Fruit fly (Drosophila melanogaster) whole organism, embryonic: ENCODE data around the gene Drsl4.
A peak's percentile ranks its signal among the peaks of the same experiment; 100 is the strongest.

ENCODE experiments used
- Atf3 ChIP-seq: fragments of 200-800 bp; sonication (Bioruptor generic); optimal IDR thresholded peaks from 3 replicates; lab custom pipeline; 2016; ENCODE audit warnings: missing biosample characterization, missing genetic modification characterization
- Atf6 ChIP-seq: fragments of 200-800 bp; sonication (Bioruptor generic); IDR thresholded peaks from 2 replicates; pipeline ENCODE4 v1.3.6; 2022; ENCODE audit warnings: missing biosample characterization, missing genetic modification characterization
- B-H2 ChIP-seq: fragments of 200-800 bp; sonication (Bioruptor generic); optimal IDR thresholded peaks from 2 replicates; lab custom pipeline; 2018; ENCODE audit warnings: missing biosample characterization, mild to moderate bottlenecking, missing genetic modification characterization
- CG12299 ChIP-seq: fragments of 200-800 bp; sonication (Bioruptor generic); optimal IDR thresholded peaks from 2 replicates; lab custom pipeline; 2018; ENCODE audit warnings: missing biosample characterization, mild to moderate bottlenecking, missing genetic modification characterization
- CG1233 ChIP-seq: fragments of 200-800 bp; sonication (Bioruptor generic); optimal IDR thresholded peaks from 4 replicates; lab custom pipeline; 2018; ENCODE audit warnings: missing biosample characterization, mild to moderate bottlenecking, missing genetic modification characterization
- CG13123 ChIP-seq: fragments of 200-800 bp; sonication (Bioruptor generic); optimal IDR thresholded peaks from 2 replicates; lab custom pipeline; 2016; ENCODE audit warnings: missing biosample characterization, missing genetic modification characterization
- CG15601 ChIP-seq: fragments of 200-800 bp; sonication (Bioruptor generic); optimal IDR thresholded peaks from 3 replicates; lab custom pipeline; 2019; ENCODE audit warnings: missing biosample characterization, mild to moderate bottlenecking, missing genetic modification characterization, moderate library complexity
- CG1792 ChIP-seq: fragments of 200-800 bp; sonication (Bioruptor generic); optimal IDR thresholded peaks from 2 replicates; lab custom pipeline; 2016; ENCODE audit warnings: missing biosample characterization, missing genetic modification characterization
- CG30020 ChIP-seq: fragments of 200-800 bp; optimal IDR thresholded peaks from 2 replicates; lab custom pipeline; 2019; ENCODE audit warnings: missing biosample characterization, mild to moderate bottlenecking, missing genetic modification characterization, moderate library complexity
- CG6683 ChIP-seq: fragments of 200-800 bp; sonication (Bioruptor generic); optimal IDR thresholded peaks from 2 replicates; lab custom pipeline; 2017; ENCODE audit warnings: missing biosample characterization, mild to moderate bottlenecking, missing genetic modification characterization, missing genetic modification reagents
- CG8089 ChIP-seq: fragments of 200-800 bp; sonication (Bioruptor generic); optimal IDR thresholded peaks from 3 replicates; lab custom pipeline; 2016; ENCODE audit warnings: missing biosample characterization, missing genetic modification characterization
- CG8290 ChIP-seq, 3 experiments: fragments of 200-800 bp; sonication (Bioruptor generic); optimal IDR thresholded peaks; 2 replicates each; lab custom pipeline; 2016 to 2019; ENCODE audit warnings: missing biosample characterization in 3 of 3, missing genetic modification characterization in 3 of 3, mild to moderate bottlenecking in 2 of 3, moderate library complexity in 1 of 3
- CG8478 ChIP-seq: fragments of >200 bp; optimal IDR thresholded peaks from 2 replicates; lab custom pipeline; 2018
- CG8924 ChIP-seq: fragments of 200-800 bp; optimal IDR thresholded peaks from 3 replicates; lab custom pipeline; 2019; ENCODE audit warnings: missing biosample characterization, mild to moderate bottlenecking, missing genetic modification characterization, moderate library complexity
- CG9727 ChIP-seq: fragments of 200-800 bp; sonication (Bioruptor generic); optimal IDR thresholded peaks from 3 replicates; lab custom pipeline; 2017; ENCODE audit warnings: missing biosample characterization, mild to moderate bottlenecking, missing genetic modification characterization
- Camta ChIP-seq: fragments of 200-800 bp; sonication (Bioruptor generic); optimal IDR thresholded peaks from 2 replicates; lab custom pipeline; 2016; ENCODE audit warnings: missing biosample characterization, missing genetic modification characterization
- CrebB ChIP-seq: fragments of 200-800 bp; sonication (Bioruptor generic); optimal IDR thresholded peaks from 3 replicates; lab custom pipeline; 2018; ENCODE audit warnings: missing biosample characterization, mild to moderate bottlenecking, missing genetic modification characterization
- Dad ChIP-seq: fragments of 200-800 bp; sonication (Bioruptor generic); optimal IDR thresholded peaks from 3 replicates; lab custom pipeline; 2016; ENCODE audit warnings: missing biosample characterization, missing genetic modification characterization
- Dek ChIP-seq: fragments of 200-800 bp; sonication (Bioruptor generic); optimal IDR thresholded peaks from 3 replicates; lab custom pipeline; 2019; ENCODE audit warnings: missing biosample characterization, mild to moderate bottlenecking, missing genetic modification characterization, moderate library complexity
- Dip2 ChIP-seq: fragments of 200-800 bp; sonication (Bioruptor generic); IDR thresholded peaks from 2 replicates; pipeline ENCODE4 v1.3.6; 2022; ENCODE audit warnings: missing biosample characterization, missing genetic modification characterization
- ERR ChIP-seq: fragments of 200-800 bp; sonication (Bioruptor generic); optimal IDR thresholded peaks from 2 replicates; lab custom pipeline; 2016; ENCODE audit warnings: missing biosample characterization, missing genetic modification characterization
- Ets97D ChIP-seq: fragments of 200-800 bp; sonication (Bioruptor generic); optimal IDR thresholded peaks from 3 replicates; lab custom pipeline; 2016; ENCODE audit warnings: missing biosample characterization, missing genetic modification characterization
- Hand ChIP-seq: fragments of 200-800 bp; sonication (Bioruptor generic); optimal IDR thresholded peaks from 2 replicates; lab custom pipeline; 2017; ENCODE audit warnings: mild to moderate bottlenecking, missing biosample characterization, missing genetic modification reagents, missing genetic modification characterization
- Hr39 ChIP-seq: fragments of >200 bp; optimal IDR thresholded peaks from 2 replicates; lab custom pipeline; 2017
- MTF-1 ChIP-seq: fragments of 200-800 bp; sonication (Bioruptor generic); optimal IDR thresholded peaks from 2 replicates; lab custom pipeline; 2018; ENCODE audit warnings: missing biosample characterization, mild to moderate bottlenecking, missing genetic modification characterization, borderline replicate concordance
- Myb ChIP-seq: fragments of 200-800 bp; sonication (Bioruptor generic); optimal IDR thresholded peaks from 2 replicates; lab custom pipeline; 2016; ENCODE audit warnings: missing biosample characterization, missing genetic modification characterization
- NfI ChIP-seq: fragments of 200-800 bp; sonication (Bioruptor generic); optimal IDR thresholded peaks from 3 replicates; lab custom pipeline; 2018; ENCODE audit warnings: missing biosample characterization, mild to moderate bottlenecking, missing genetic modification characterization, moderate library complexity
- Optix ChIP-seq: fragments of 200-800 bp; sonication (Bioruptor generic); IDR thresholded peaks from 3 replicates; pipeline ENCODE4 v1.3.6; 2022; ENCODE audit warnings: missing biosample characterization, missing genetic modification characterization
- Rfx ChIP-seq: fragments of 200-800 bp; sonication (Bioruptor generic); IDR thresholded peaks from 2 replicates; pipeline ENCODE4 v1.3.6; 2022; ENCODE audit warnings: missing biosample characterization, missing genetic modification characterization
- Rx ChIP-seq: fragments of 200-800 bp; sonication (Bioruptor generic); IDR thresholded peaks from 2 replicates; pipeline ENCODE4 v1.3.6; 2022; ENCODE audit warnings: missing biosample characterization, missing genetic modification characterization
- Scr ChIP-seq: fragments of 200-800 bp; sonication (Bioruptor generic); IDR thresholded peaks from 2 replicates; pipeline ENCODE4 v1.3.6; 2022; ENCODE audit warnings: missing biosample characterization, missing genetic modification characterization; ENCODE audit not compliant: partially characterized antibody
- Sox102F ChIP-seq: fragments of 200-800 bp; sonication (Bioruptor generic); optimal IDR thresholded peaks from 2 replicates; lab custom pipeline; 2018; ENCODE audit warnings: missing biosample characterization, mild to moderate bottlenecking, missing genetic modification characterization, moderate library complexity
- Ssrp ChIP-seq: fragments of 200-800 bp; sonication (Bioruptor generic); optimal IDR thresholded peaks from 2 replicates; lab custom pipeline; 2018; ENCODE audit warnings: missing biosample characterization, mild to moderate bottlenecking, missing genetic modification characterization, moderate library complexity
- aop ChIP-seq: fragments of 200-800 bp; sonication (Bioruptor generic); IDR thresholded peaks from 2 replicates; pipeline ENCODE4 v1.3.6; 2022; ENCODE audit warnings: missing biosample characterization, missing genetic modification characterization
- bcd ChIP-seq: fragments of 200-800 bp; sonication (Bioruptor generic); optimal IDR thresholded peaks from 2 replicates; lab custom pipeline; 2017; ENCODE audit warnings: missing biosample characterization, mild to moderate bottlenecking, missing genetic modification characterization
- bigmax ChIP-seq: fragments of 200-800 bp; sonication (Bioruptor generic); optimal IDR thresholded peaks from 2 replicates; lab custom pipeline; 2018; ENCODE audit warnings: missing biosample characterization, mild to moderate bottlenecking, missing genetic modification characterization
- bowl ChIP-seq: fragments of 200-800 bp; sonication (Bioruptor generic); IDR thresholded peaks from 2 replicates; pipeline ENCODE4 v1.3.6; 2022; ENCODE audit warnings: missing biosample characterization, missing genetic modification characterization
- cg ChIP-seq: fragments of 200-800 bp; sonication (Bioruptor generic); optimal IDR thresholded peaks from 3 replicates; lab custom pipeline; 2019; ENCODE audit warnings: missing biosample characterization, mild to moderate bottlenecking, missing genetic modification characterization, moderate library complexity
- crp ChIP-seq, 2 experiments: fragments of 200-800 bp; sonication (Bioruptor generic); optimal IDR thresholded peaks; 2 replicates in 1 of 2; 3 replicates in 1 of 2; lab custom pipeline; 2017; ENCODE audit warnings: missing biosample characterization in 2 of 2, missing genetic modification characterization in 2 of 2, mild to moderate bottlenecking in 1 of 2, moderate library complexity in 1 of 2
- fu2 ChIP-seq: fragments of 200-800 bp; sonication (Bioruptor generic); optimal IDR thresholded peaks from 2 replicates; lab custom pipeline; 2016; ENCODE audit warnings: missing biosample characterization, missing genetic modification characterization
- gfzf ChIP-seq: fragments of 200-800 bp; sonication (Bioruptor generic); optimal IDR thresholded peaks from 2 replicates; lab custom pipeline; 2016; ENCODE audit warnings: missing biosample characterization, mild to moderate bottlenecking, missing genetic modification characterization, moderate library complexity
- lilli ChIP-seq: fragments of 200-800 bp; sonication (Bioruptor generic); optimal IDR thresholded peaks from 3 replicates; lab custom pipeline; 2016; ENCODE audit warnings: missing biosample characterization, missing genetic modification characterization
- nerfin-2 ChIP-seq: fragments of 200-800 bp; sonication (Bioruptor generic); IDR thresholded peaks from 2 replicates; pipeline ENCODE4 v1.3.6; 2022; ENCODE audit warnings: missing biosample characterization, missing genetic modification characterization; ENCODE audit not compliant: partially characterized antibody
- nmo ChIP-seq: fragments of 200-800 bp; sonication (Bioruptor generic); optimal IDR thresholded peaks from 2 replicates; lab custom pipeline; 2018; ENCODE audit warnings: missing biosample characterization, mild to moderate bottlenecking, missing genetic modification characterization, moderate library complexity
- onecut ChIP-seq: fragments of 200-800 bp; sonication (Bioruptor generic); IDR thresholded peaks from 2 replicates; pipeline ENCODE4 v1.3.6; 2022; ENCODE audit warnings: missing biosample characterization, missing genetic modification characterization
- pum ChIP-seq: fragments of 200-800 bp; sonication (Bioruptor generic); optimal IDR thresholded peaks from 2 replicates; lab custom pipeline; 2016; ENCODE audit warnings: missing biosample characterization, missing genetic modification characterization
- sob ChIP-seq: fragments of 200-800 bp; sonication (Bioruptor generic); IDR thresholded peaks from 2 replicates; pipeline ENCODE4 v1.3.6; 2022; ENCODE audit warnings: missing biosample characterization, missing genetic modification characterization
- trh ChIP-seq: fragments of 200-800 bp; sonication (Bioruptor generic); optimal IDR thresholded peaks from 2 replicates; lab custom pipeline; 2016; ENCODE audit warnings: missing biosample characterization, missing genetic modification characterization
- vfl ChIP-seq: fragments of 200-800 bp; sonication (Bioruptor generic); optimal IDR thresholded peaks from 2 replicates; lab custom pipeline; 2016; ENCODE audit warnings: missing biosample characterization, missing genetic modification characterization
- wek ChIP-seq: fragments of 200-800 bp; sonication (Bioruptor generic); optimal IDR thresholded peaks from 3 replicates; lab custom pipeline; 2018; ENCODE audit warnings: missing biosample characterization, mild to moderate bottlenecking, missing genetic modification characterization, moderate library complexity

The Drsl4 gene

DNA sequence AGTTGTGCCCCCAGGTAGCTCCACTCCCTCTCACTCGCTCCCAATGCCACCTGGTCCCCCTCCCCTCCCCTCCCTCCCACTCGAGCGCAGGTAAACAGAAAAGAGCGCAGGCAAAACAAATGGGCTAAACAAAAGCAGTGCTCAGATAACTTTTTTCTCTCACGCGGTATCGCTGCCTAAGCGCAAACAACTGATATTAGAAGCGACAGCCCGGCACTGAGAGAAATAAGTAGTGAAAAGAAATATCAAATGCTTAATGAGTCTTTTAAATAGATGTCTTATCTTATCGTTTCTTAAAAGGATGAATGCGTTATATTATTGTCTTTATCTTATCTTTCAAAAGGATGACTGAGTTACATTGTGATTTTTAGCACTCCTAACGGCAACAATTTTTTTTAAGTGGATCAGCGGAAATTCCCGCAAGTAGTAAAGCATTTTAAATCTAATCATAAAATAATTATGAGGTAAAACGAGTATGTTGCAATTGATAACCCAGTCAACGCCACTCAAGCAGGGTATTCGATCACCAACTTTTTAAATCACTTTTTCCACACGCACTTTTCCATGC lies 14.2 kb upstream of the Drsl4 start (continued):
- TF ChIP-seq lilli: peak; percentile 91
- peak; percentile 77 for TF ChIP-seq trh (GFP tag; lab: Kevin White, UChicago)
- TF ChIP-seq Rfx (GFP tag; lab: Robert Waterston, UW): peak; percentile 92
- peak; percentile 83 for TF ChIP-seq ERR (GFP tag; lab: Kevin White, UChicago)
- peak; percentile 37 for TF ChIP-seq CG8290 (GFP tag; optimal IDR thresholded peaks at IDR 0.05; lab: Kevin White, UChicago)
- TF ChIP-seq CG8290 (tag; optimal IDR thresholded peaks at IDR 0.05; lab: Kevin White, UChicago): peak in 1 of 2 experiments; percentile 63
- TF ChIP-seq CG8478 (lab: Kevin White, UChicago): no peak
- TF ChIP-seq CG12299 (tag; lab: Kevin White, UChicago): peak; percentile 87
- TF ChIP-seq sob: peak; percentile 94
- TF ChIP-seq CG8924 (tag; lab: Kevin White, UChicago): peak; percentile 96
- peak; percentile 72 for TF ChIP-seq CG13123 (GFP tag; lab: Kevin White, UChicago)
- TF ChIP-seq Hr39: no peak
- no peak for TF ChIP-seq cg (GFP tag; lab: Kevin White, UChicago)
- TF ChIP-seq gfzf (GFP tag; lab: Kevin White, UChicago): no peak
- TF ChIP-seq CG1233: peak; percentile 90
- TF ChIP-seq vfl (GFP tag; lab: Kevin White, UChicago): peak; percentile 73
- 0 out of 2 replicates have a peak, but pooled peaks have one; percentile 38 for TF ChIP-seq Dip2 (GFP tag; lab: Robert Waterston, UW)
- peak; percentile 89 for TF ChIP-seq NfI
- peak; percentile 73; the same call in 1 of the 2 replicates for TF ChIP-seq bowl (GFP tag; lab: Robert Waterston, UW)
- TF ChIP-seq Dad (GFP tag; lab: Kevin White, UChicago): peak; percentile 84
- TF ChIP-seq pum (GFP tag; lab: Kevin White, UChicago): peak; percentile 84
- peak; percentile 83 for TF ChIP-seq CG6683 (GFP tag; lab: Kevin White, UChicago)
- TF ChIP-seq Camta: peak; percentile 89
- peak; percentile 69 for TF ChIP-seq Ets97D (GFP tag; lab: Kevin White, UChicago)
- peak; percentile 81 for TF ChIP-seq Optix (GFP tag; lab: Robert Waterston, UW)
- TF ChIP-seq CrebB (tag; lab: Kevin White, UChicago): peak; percentile 89
- peak; percentile 94 for TF ChIP-seq Sox102F (GFP tag; lab: Kevin White, UChicago)
- peak; percentile 89 for TF ChIP-seq CG9727 (GFP tag; lab: Kevin White, UChicago)
- peak; percentile 51 for TF ChIP-seq B-H2 (GFP tag; lab: Kevin White, UChicago)
- TF ChIP-seq nmo (GFP tag; lab: Kevin White, UChicago): peak; percentile 93
- peak; percentile 87 for TF ChIP-seq CG1792 (GFP tag; lab: Kevin White, UChicago)
- TF ChIP-seq Ssrp (tag; lab: Kevin White, UChicago): peak; percentile 87
- TF ChIP-seq CG15601 (tag; lab: Kevin White, UChicago): peak; percentile 88
- TF ChIP-seq fu2 (GFP tag; lab: Kevin White, UChicago): peak; percentile 80
- peak; percentile 88 for TF ChIP-seq bcd (GFP tag; lab: Kevin White, UChicago)
- TF ChIP-seq Scr (GFP tag; lab: Robert Waterston, UW): no peak
- peak; percentile 68 for TF ChIP-seq Myb (GFP tag; lab: Kevin White, UChicago)
- peak; percentile 89 for TF ChIP-seq onecut (GFP tag; lab: Robert Waterston, UW)
- peak; percentile 94 for TF ChIP-seq Atf6 (GFP tag; lab: Robert Waterston, UW)
- TF ChIP-seq Hand: peak; percentile 77
- peak in 1 of 2 experiments; percentile 51 for TF ChIP-seq crp (GFP tag; optimal IDR thresholded peaks at IDR 0.05; lab: Kevin White, UChicago)
- TF ChIP-seq Rx (GFP tag; lab: Robert Waterston, UW): peak; percentile 86
- peak; percentile 33 for TF ChIP-seq wek (GFP tag; lab: Kevin White, UChicago)
- TF ChIP-seq CG8089: peak; percentile 81
- TF ChIP-seq nerfin-2 (GFP tag; lab: Robert Waterston, UW): no peak
- peak; percentile 74 for TF ChIP-seq MTF-1 (GFP tag; lab: Kevin White, UChicago)
- TF ChIP-seq aop: peak; percentile 55; the same call in 1 of the 2 replicates
- peak; percentile 91 for TF ChIP-seq Dek (tag; lab: Kevin White, UChicago)
- TF ChIP-seq CG30020 (tag; lab: Kevin White, UChicago): peak; percentile 52
- TF ChIP-seq bigmax (GFP tag; lab: Kevin White, UChicago): peak; percentile 18
- peak; percentile 87 for TF ChIP-seq Atf3
